Worm (Caenorhabditis elegans): ENCODE data around the gene F47B10.3.

Gene F47B10.3

ce11 chrX:10883203-10883602 is 8.8 kb upstream of the F47B10.3 start, which contains the start of gene T21E8.7:
Gene T21E8.7 (plus strand): TSS chrX:10883503.
- TF ChIP-seq ceh-43 (GFP tag; optimal IDR thresholded peaks at IDR 0.05) (no peak), tbx-8 (GFP tag; optimal IDR thresholded peaks at IDR 0.05) (no peak), elt-1 (tag; optimal IDR thresholded peaks at IDR 0.05; ENCODE audit: borderline replicate concordance, insufficient read depth) (no peak), elt-3 (tag; optimal IDR thresholded peaks at IDR 0.05) (no peak), nhr-12 (tag; optimal IDR thresholded peaks at IDR 0.05) (no peak), zip-8 (tag; optimal IDR thresholded peaks at IDR 0.05) (no peak), nhr-237 (tag; optimal IDR thresholded peaks at IDR 0.05) (no peak), ztf-11 (tag; optimal IDR thresholded peaks at IDR 0.05) (no peak), blmp-1 (tag; optimal IDR thresholded peaks at IDR 0.05) (no peak), drap-1 (GFP tag; optimal IDR thresholded peaks at IDR 0.05) (no peak), mep-1 (tag; optimal IDR thresholded peaks at IDR 0.05) (no peak)

ce11 chrX:10885872-10886271 is 6.1 kb upstream of the F47B10.3 start, which contains the start of gene T21E8.5:
Gene T21E8.5 (plus strand): TSS chrX:10886172.
- TF ChIP-seq ceh-39 (tag; optimal IDR thresholded peaks at IDR 0.05) (no peak), ztf-11 (tag; optimal IDR thresholded peaks at IDR 0.05) (no peak), unc-62 (GFP tag; optimal IDR thresholded peaks at IDR 0.05) (no peak), sem-2 (GFP tag; optimal IDR thresholded peaks at IDR 0.05) (no peak), lin-32 (GFP tag; optimal IDR thresholded peaks at IDR 0.05) (no peak), bed-3 (GFP tag; optimal IDR thresholded peaks at IDR 0.05) (no peak), M03D4.4 (tag; optimal IDR thresholded peaks at IDR 0.05) (no peak), snpc-4 (tag; optimal IDR thresholded peaks at IDR 0.05) (no peak), mep-1 (tag; optimal IDR thresholded peaks at IDR 0.05) (no peak), drap-1 (GFP tag; optimal IDR thresholded peaks at IDR 0.05) (no peak), tbx-8 (GFP tag; optimal IDR thresholded peaks at IDR 0.05) (no peak), flh-1 (GFP tag; optimal IDR thresholded peaks at IDR 0.05) (no peak), elt-3 (tag; optimal IDR thresholded peaks at IDR 0.05) (no peak), unc-120 (tag; optimal IDR thresholded peaks at IDR 0.05; ENCODE audit: poor library complexity, severe bottlenecking) (no peak), pha-4 (tag; optimal IDR thresholded peaks at IDR 0.05) (no peak), mls-2 (tag; optimal IDR thresholded peaks at IDR 0.05) (no peak), ceh-43 (GFP tag; optimal IDR thresholded peaks at IDR 0.05) (no peak)

ce11 chrX:10888201-10888600 is 3.8 kb upstream of the F47B10.3 start, which contains the start of gene F47B10.6:
Gene F47B10.6 (plus strand): TSS chrX:10888501.
- TF ChIP-seq lin-32 (GFP tag; optimal IDR thresholded peaks at IDR 0.05) (no peak), flh-1 (GFP tag; optimal IDR thresholded peaks at IDR 0.05) (no peak), unc-62 (GFP tag; optimal IDR thresholded peaks at IDR 0.05) (no peak), elt-1 (tag; optimal IDR thresholded peaks at IDR 0.05; ENCODE audit: borderline replicate concordance, insufficient read depth) (no peak), mls-2 (tag; optimal IDR thresholded peaks at IDR 0.05) (no peak), bed-3 (GFP tag; optimal IDR thresholded peaks at IDR 0.05) (no peak), sptf-1 (tag; optimal IDR thresholded peaks at IDR 0.05) (no peak), ceh-83 (GFP tag; optimal IDR thresholded peaks at IDR 0.05) (no peak), mep-1 (tag; optimal IDR thresholded peaks at IDR 0.05) (no peak), unc-39 (tag; optimal IDR thresholded peaks at IDR 0.05) (no peak), sem-2 (GFP tag; optimal IDR thresholded peaks at IDR 0.05) (no peak), lsy-2 (tag; optimal IDR thresholded peaks at IDR 0.05) (no peak), nhr-237 (tag; optimal IDR thresholded peaks at IDR 0.05) (no peak), nhr-76 (tag; optimal IDR thresholded peaks at IDR 0.05) (no peak), nhr-2 (tag; optimal IDR thresholded peaks at IDR 0.05) (no peak), snpc-4 (tag; optimal IDR thresholded peaks at IDR 0.05) (no peak)

ce11 chrX:10890456-10890855 is 1.5 kb upstream of the F47B10.3 start, which contains the start of gene F47B10.5:
Gene F47B10.5 (minus strand): TSS chrX:10890556.
- TF ChIP-seq lin-13 (tag; optimal IDR thresholded peaks at IDR 0.05) (no peak), nhr-12 (tag; optimal IDR thresholded peaks at IDR 0.05) (no peak), flh-1 (GFP tag; optimal IDR thresholded peaks at IDR 0.05) (no peak), unc-39 (tag; optimal IDR thresholded peaks at IDR 0.05) (no peak)

ce11 chrX:10890965-10891364 is 1.0 kb upstream of the F47B10.3 start, which contains the start of gene F47B10.4:
Gene F47B10.4 (plus strand): TSS chrX:10891265.
- TF ChIP-seq sem-2 (GFP tag; optimal IDR thresholded peaks at IDR 0.05) = no peak
- TF ChIP-seq lin-32 (GFP tag; optimal IDR thresholded peaks at IDR 0.05) = no peak
- TF ChIP-seq nhr-2 (tag; optimal IDR thresholded peaks at IDR 0.05) = no peak
- TF ChIP-seq flh-1 (GFP tag; optimal IDR thresholded peaks at IDR 0.05) = no peak

- TF ChIP-seq elt-1 (tag; optimal IDR thresholded peaks at IDR 0.05; ENCODE audit: borderline replicate concordance, insufficient read depth) = no peak
- TF ChIP-seq nhr-76 (tag; optimal IDR thresholded peaks at IDR 0.05) = no peak
- TF ChIP-seq ceh-39 (tag; optimal IDR thresholded peaks at IDR 0.05) = no peak
- no peak for TF ChIP-seq lin-13 (tag; optimal IDR thresholded peaks at IDR 0.05)
- no peak for TF ChIP-seq mep-1 (tag; optimal IDR thresholded peaks at IDR 0.05)
- no peak for TF ChIP-seq cnd-1 (tag; optimal IDR thresholded peaks at IDR 0.05)
- no peak for TF ChIP-seq ces-1 (GFP tag; optimal IDR thresholded peaks at IDR 0.05)
- no peak for TF ChIP-seq sptf-1 (tag; optimal IDR thresholded peaks at IDR 0.05)
- no peak for TF ChIP-seq drap-1 (GFP tag; optimal IDR thresholded peaks at IDR 0.05)
- TF ChIP-seq unc-62 (GFP tag; optimal IDR thresholded peaks at IDR 0.05) = no peak
- TF ChIP-seq snpc-4 (tag; optimal IDR thresholded peaks at IDR 0.05) = no peak
- TF ChIP-seq lsy-2 (tag; optimal IDR thresholded peaks at IDR 0.05) = no peak
- no peak for TF ChIP-seq blmp-1 (tag; optimal IDR thresholded peaks at IDR 0.05)
- TF ChIP-seq mls-2 (tag; optimal IDR thresholded peaks at IDR 0.05) = no peak
Observed at ce11 chrX:10896498-10896897, 4.5 kb downstream of the F47B10.3 start, which contains the start of gene haly-1. Gene haly-1 (minus strand): TSS chrX:10896598.
